Worm (Caenorhabditis elegans): ENCODE results near the gene Y43F8A.1.

- TF ChIP-seq nfya-2 (GFP tag; IDR thresholded peaks at IDR 0.05), result no peak
- no peak for TF ChIP-seq lag-1 (GFP tag; IDR thresholded peaks at IDR 0.05)
- no peak for TF ChIP-seq nfyb-1 (GFP tag; IDR thresholded peaks at IDR 0.05)
- TF ChIP-seq mcd-1 (GFP tag; IDR thresholded peaks at IDR 0.05), result no peak
Observed at ce11 chrV:19377014-19377494, 6.8 kb downstream of the Y43F8A.1 start, which contains the start of gene nceh-1.
